Fruit fly (Drosophila melanogaster) whole organism, wandering third instar larva: ENCODE data around the gene CG34354.

Experiments
- Abd-B ChIP-seq: fragments of >200 bp; optimal IDR thresholded peaks from 2 replicates; lab custom pipeline; 2017; ENCODE audit warnings: missing biosample characterization, missing genetic modification characterization
- CG32264 ChIP-seq: fragments of 200-800 bp; sonication (Bioruptor generic); optimal IDR thresholded peaks from 2 replicates; lab custom pipeline; 2016; ENCODE audit warnings: missing biosample characterization, missing genetic modification characterization
- CG9705 ChIP-seq: fragments of 200-800 bp; sonication (Bioruptor generic); optimal IDR thresholded peaks from 2 replicates; lab custom pipeline; 2018; ENCODE audit warnings: missing biosample characterization, mild to moderate bottlenecking, missing genetic modification characterization
- CrebA ChIP-seq: fragments of 200-800 bp; sonication (Bioruptor generic); optimal IDR thresholded peaks from 2 replicates; lab custom pipeline; 2016; ENCODE audit warnings: missing biosample characterization, mild to moderate bottlenecking, missing genetic modification characterization, borderline replicate concordance
- Dfd ChIP-seq: fragments of >200 bp; optimal IDR thresholded peaks from 2 replicates; lab custom pipeline; 2017; ENCODE audit warnings: missing biosample characterization, missing genetic modification characterization
- Dif ChIP-seq: fragments of 200-275, 200-300 bp; sonication (Bioruptor generic); optimal IDR thresholded peaks from 2 replicates; lab custom pipeline; 2018; ENCODE audit warnings: missing biosample characterization, missing genetic modification characterization; ENCODE audit not compliant: partially characterized antibody
- GATAd ChIP-seq: sonication (Bioruptor generic); optimal IDR thresholded peaks from 2 replicates; lab custom pipeline; 2016; ENCODE audit warnings: missing biosample characterization, missing genetic modification characterization
- HLH106 ChIP-seq: fragments of 200-800 bp; optimal IDR thresholded peaks from 3 replicates; lab custom pipeline; 2019; ENCODE audit warnings: missing biosample characterization, mild to moderate bottlenecking, missing genetic modification characterization, moderate library complexity
- Hr78 ChIP-seq: fragments of >200 bp; optimal IDR thresholded peaks from 2 replicates; lab custom pipeline; 2017; ENCODE audit warnings: missing biosample characterization, missing genetic modification characterization
- Hr83 ChIP-seq: fragments of 200-300 bp; sonication (Bioruptor generic); optimal IDR thresholded peaks from 2 replicates; lab custom pipeline; 2016; ENCODE audit warnings: missing biosample characterization, mild to moderate bottlenecking, missing genetic modification characterization, moderate library complexity; ENCODE audit not compliant: poor library complexity, severe bottlenecking
- Jra ChIP-seq: sonication (Bioruptor generic); optimal IDR thresholded peaks from 2 replicates; lab custom pipeline; 2016; ENCODE audit warnings: missing biosample characterization, missing genetic modification characterization
- Mio ChIP-seq: sonication (Bioruptor generic); optimal IDR thresholded peaks from 2 replicates; lab custom pipeline; 2016; ENCODE audit warnings: missing biosample characterization, missing genetic modification characterization
- Myc ChIP-seq: fragments of >200 bp; optimal IDR thresholded peaks from 2 replicates; lab custom pipeline; 2017
- N ChIP-seq: fragments of >200 bp; optimal IDR thresholded peaks from 2 replicates; lab custom pipeline; 2018; ENCODE audit warnings: missing biosample characterization, missing external identifiers, missing genetic modification characterization
- OdsH ChIP-seq: fragments of 200-800 bp; sonication (Bioruptor generic); optimal IDR thresholded peaks from 2 replicates; lab custom pipeline; 2016; ENCODE audit warnings: missing biosample characterization, mild to moderate bottlenecking, missing genetic modification characterization
- Rel ChIP-seq, 2 experiments: fragments of 200-800 bp; sonication (Bioruptor generic) in 1 of 2; optimal IDR thresholded peaks; 2 replicates in 1 of 2; 3 replicates in 1 of 2; lab custom pipeline; 2016 to 2019; ENCODE audit warnings: mild to moderate bottlenecking in 2 of 2, missing biosample characterization in 2 of 2, missing genetic modification characterization in 2 of 2, moderate library complexity in 1 of 2
- Sp1 ChIP-seq: fragments of 200-800 bp; sonication (Bioruptor generic); optimal IDR thresholded peaks from 3 replicates; lab custom pipeline; 2019; ENCODE audit warnings: missing biosample characterization, mild to moderate bottlenecking, missing genetic modification characterization, moderate library complexity
- Vsx2 ChIP-seq: fragments of 200-300, 225-300 bp; sonication (Bioruptor generic); optimal IDR thresholded peaks from 2 replicates; lab custom pipeline; 2018; ENCODE audit warnings: missing biosample characterization, missing genetic modification characterization; ENCODE audit not compliant: partially characterized antibody
- br ChIP-seq: fragments of 200-800 bp; sonication (Bioruptor generic); optimal IDR thresholded peaks from 2 replicates; lab custom pipeline; 2016; ENCODE audit warnings: missing biosample characterization, missing genetic modification characterization
- brk ChIP-seq: fragments of 200-800 bp; sonication (Bioruptor generic); optimal IDR thresholded peaks from 2 replicates; lab custom pipeline; 2016; ENCODE audit warnings: missing biosample characterization, mild to moderate bottlenecking, missing genetic modification characterization
- dl ChIP-seq, 2 experiments: fragments of 175-275, 200-275 bp in 1 of 2; fragments of 200-275 bp in 1 of 2; sonication (Bioruptor generic); optimal IDR thresholded peaks; lab custom pipeline; 2018; ENCODE audit warnings: mild to moderate bottlenecking in 2 of 2, missing biosample characterization in 2 of 2, missing genetic modification characterization in 2 of 2, moderate library complexity in 2 of 2; ENCODE audit not compliant: partially characterized antibody in 2 of 2, insufficient read depth in 1 of 2
- dsf ChIP-seq: sonication (Bioruptor generic); optimal IDR thresholded peaks from 2 replicates; lab custom pipeline; 2016; ENCODE audit warnings: missing biosample characterization, missing genetic modification characterization, borderline replicate concordance
- ey ChIP-seq: fragments of 200-800 bp; sonication (Bioruptor generic); optimal IDR thresholded peaks from 2 replicates; lab custom pipeline; 2016; ENCODE audit warnings: missing biosample characterization, missing genetic modification characterization
- foxo ChIP-seq, 2 experiments: fragments of 200-800 bp; sonication (Bioruptor generic); optimal IDR thresholded peaks; 2 replicates in 1 of 2; 3 replicates in 1 of 2; lab custom pipeline; 2016 to 2017; ENCODE audit warnings: missing biosample characterization in 2 of 2, missing genetic modification characterization in 2 of 2
- fru ChIP-seq: fragments of 200-800 bp; sonication (Bioruptor generic); optimal IDR thresholded peaks from 3 replicates; lab custom pipeline; 2016; ENCODE audit warnings: missing biosample characterization, mild to moderate bottlenecking, missing genetic modification characterization
- h ChIP-seq: fragments of 200-800 bp; sonication (Bioruptor generic); optimal IDR thresholded peaks from 3 replicates; lab custom pipeline; 2016; ENCODE audit warnings: missing biosample characterization, mild to moderate bottlenecking, missing genetic modification characterization
- jim ChIP-seq: fragments of 175-275, 200-325 bp; sonication (Bioruptor generic); optimal IDR thresholded peaks from 2 replicates; lab custom pipeline; 2016; ENCODE audit warnings: missing biosample characterization, mild to moderate bottlenecking, missing genetic modification characterization
- lola ChIP-seq: fragments of >200 bp; optimal IDR thresholded peaks from 2 replicates; lab custom pipeline; 2017; ENCODE audit warnings: missing biosample characterization, missing genetic modification characterization
- pan ChIP-seq: fragments of >200 bp; optimal IDR thresholded peaks from 2 replicates; lab custom pipeline; 2017
- psq ChIP-seq: fragments of 200-800 bp; sonication (Bioruptor generic); optimal IDR thresholded peaks from 3 replicates; lab custom pipeline; 2017; ENCODE audit warnings: missing biosample characterization, mild to moderate bottlenecking, missing genetic modification characterization, moderate library complexity
- rgr ChIP-seq: fragments of 200-800 bp; sonication (Bioruptor generic); optimal IDR thresholded peaks from 3 replicates; lab custom pipeline; 2016; ENCODE audit warnings: missing biosample characterization, mild to moderate bottlenecking, missing genetic modification characterization
- sage ChIP-seq: fragments of 200-800 bp; sonication (Bioruptor generic); optimal IDR thresholded peaks from 2 replicates; lab custom pipeline; 2016; ENCODE audit warnings: missing biosample characterization, mild to moderate bottlenecking, missing genetic modification characterization
- tai ChIP-seq: sonication (Bioruptor generic); optimal IDR thresholded peaks from 2 replicates; lab custom pipeline; 2016; ENCODE audit warnings: missing biosample characterization, missing genetic modification characterization
- usp ChIP-seq: fragments of >200 bp; optimal IDR thresholded peaks from 2 replicates; lab custom pipeline; 2017; ENCODE audit warnings: missing biosample characterization, missing genetic modification characterization

Gene CG34354

DNA sequence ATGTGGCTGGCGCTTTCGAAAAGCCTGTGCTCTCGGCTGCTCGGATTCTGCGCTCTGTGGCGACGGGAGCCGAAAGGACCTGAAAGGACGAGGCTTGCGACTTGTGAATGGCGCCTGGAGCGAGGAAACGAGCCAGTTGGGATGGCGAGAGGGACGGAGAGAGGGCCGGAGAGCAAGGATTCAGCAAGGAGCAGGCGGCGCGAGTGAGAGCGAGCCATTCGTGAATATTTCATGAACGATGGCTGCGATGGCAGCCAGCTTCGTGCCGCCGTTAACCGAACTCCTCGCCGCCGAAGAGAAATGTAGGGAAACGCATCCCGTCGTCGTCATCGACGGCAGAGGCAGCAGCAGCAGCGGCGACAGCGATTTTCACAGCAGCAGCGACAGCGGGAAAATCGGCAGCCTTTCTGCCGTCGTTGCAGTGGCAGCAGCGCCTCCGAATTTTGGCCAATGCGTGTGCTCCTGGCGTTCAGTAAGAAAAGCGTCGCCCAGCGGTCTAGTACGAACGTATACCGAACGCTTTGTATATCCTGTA, at the start of gene CG34354:
Gene CG34354 (plus strand): TSS at position 485 of the 535 bp plus-strand sequence.
- no peak for TF ChIP-seq ey (GFP tag; lab: Kevin White, UChicago)

DNA sequence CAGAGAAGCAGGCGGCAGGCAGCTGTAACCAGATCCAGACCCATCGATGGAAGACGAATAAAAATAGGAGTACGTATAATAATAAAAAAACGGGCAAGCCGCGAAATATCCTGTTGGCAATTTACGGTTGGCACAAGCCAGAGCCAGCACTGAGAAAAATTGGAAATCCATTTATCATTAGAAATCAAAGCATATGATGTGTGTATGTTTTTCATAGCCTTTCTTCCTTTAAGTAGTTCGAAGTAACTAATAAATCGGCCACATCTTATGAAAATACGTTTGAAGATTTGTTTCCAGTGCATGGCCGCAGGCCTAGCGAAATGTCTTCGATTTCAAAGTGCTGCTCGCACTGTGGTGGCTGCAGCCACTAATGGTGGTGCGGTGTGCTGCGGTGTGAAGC, 29.9 kb upstream of the CG34354 start:
- no peak for TF ChIP-seq Dfd (GFP tag; lab: Kevin White, UChicago)
- TF ChIP-seq HLH106 (tag; lab: Kevin White, UChicago), result peak; percentile 22
- no peak for TF ChIP-seq Dif (GFP tag; lab: Kevin White, UChicago)
- no peak for TF ChIP-seq dsf
- peak; percentile 19 for TF ChIP-seq h (GFP tag; lab: Kevin White, UChicago)
- TF ChIP-seq rgr (GFP tag; lab: Kevin White, UChicago), result peak; percentile 16
- TF ChIP-seq ey (GFP tag; lab: Kevin White, UChicago), result peak; percentile 31
- no peak for TF ChIP-seq CrebA (GFP tag; lab: Kevin White, UChicago)
- TF ChIP-seq foxo (GFP tag; optimal IDR thresholded peaks at IDR 0.05; lab: Kevin White, UChicago), result peak in 1 of 2 experiments; percentile 12
- no peak for TF ChIP-seq Jra (GFP tag; lab: Kevin White, UChicago)
- no peak for TF ChIP-seq CG32264 (GFP tag; lab: Kevin White, UChicago)
- TF ChIP-seq Abd-B, result no peak
- TF ChIP-seq fru, result peak; percentile 1
- TF ChIP-seq sage, result no peak
- TF ChIP-seq jim (GFP tag; lab: Kevin White, UChicago), result no peak
- no peak for TF ChIP-seq Rel (GFP tag; optimal IDR thresholded peaks at IDR 0.05; lab: Kevin White, UChicago)
- no peak for TF ChIP-seq Rel (tag; optimal IDR thresholded peaks at IDR 0.05; lab: Kevin White, UChicago)

DNA sequence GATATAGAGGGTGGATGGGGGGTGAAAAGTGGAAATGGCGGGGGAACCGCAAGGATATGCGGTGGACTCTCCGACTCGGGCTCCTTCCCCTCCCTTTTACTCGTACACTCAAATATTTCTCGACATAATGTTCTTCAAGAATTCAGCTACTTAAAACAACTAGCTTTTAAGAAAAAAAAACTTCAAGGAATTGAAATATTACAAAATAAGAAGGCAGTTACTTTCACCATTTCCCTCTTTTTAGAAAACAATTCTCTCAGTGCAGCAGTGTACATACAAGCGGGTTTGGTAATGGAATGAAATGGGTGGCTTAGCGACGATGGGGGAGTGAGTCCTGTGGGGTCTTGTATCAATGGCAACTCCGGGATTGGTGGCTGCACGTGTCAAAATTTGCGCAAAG, 28.6 kb upstream of the CG34354 start:
- no peak for TF ChIP-seq CG9705 (GFP tag; lab: Kevin White, UChicago)
- no peak for TF ChIP-seq psq
- TF ChIP-seq Dfd (GFP tag; lab: Kevin White, UChicago), result no peak
- no peak for TF ChIP-seq usp (GFP tag; lab: Kevin White, UChicago)
- TF ChIP-seq Myc (lab: Kevin White, UChicago), result no peak
- no peak for TF ChIP-seq foxo (GFP tag; optimal IDR thresholded peaks at IDR 0.05; lab: Kevin White, UChicago)
- TF ChIP-seq jim (GFP tag; lab: Kevin White, UChicago), result no peak
- TF ChIP-seq HLH106 (tag; lab: Kevin White, UChicago), result peak; percentile 19
- no peak for TF ChIP-seq lola
- TF ChIP-seq CrebA (GFP tag; lab: Kevin White, UChicago), result no peak
- TF ChIP-seq tai (GFP tag; lab: Kevin White, UChicago), result no peak
- no peak for TF ChIP-seq Vsx2 (GFP tag; lab: Kevin White, UChicago)
- no peak for TF ChIP-seq Jra (GFP tag; lab: Kevin White, UChicago)
- TF ChIP-seq Hr83 (GFP tag; lab: Kevin White, UChicago), result no peak
- TF ChIP-seq OdsH (GFP tag; lab: Kevin White, UChicago), result no peak
- TF ChIP-seq ey (GFP tag; lab: Kevin White, UChicago), result peak; percentile 40
- no peak for TF ChIP-seq sage
- peak; percentile 7 for TF ChIP-seq rgr (GFP tag; lab: Kevin White, UChicago)
- peak; percentile 2 for TF ChIP-seq fru
- TF ChIP-seq h (GFP tag; lab: Kevin White, UChicago), result peak; percentile 38
- TF ChIP-seq N (GFP tag; lab: Kevin White, UChicago), result no peak
- no peak for TF ChIP-seq br (GFP tag; lab: Kevin White, UChicago)
- TF ChIP-seq dsf, result no peak
- no peak for TF ChIP-seq Mio (GFP tag; lab: Kevin White, UChicago)
- TF ChIP-seq Hr78 (GFP tag; lab: Kevin White, UChicago), result no peak
- TF ChIP-seq Dif (GFP tag; lab: Kevin White, UChicago), result no peak
- no peak for TF ChIP-seq GATAd (GFP tag; lab: Kevin White, UChicago)
- no peak for TF ChIP-seq dl (GFP tag; optimal IDR thresholded peaks at IDR 0.05; lab: Kevin White, UChicago; ENCODE audit: insufficient read depth in 1 of 2, partially characterized antibody in 2 of 2)
- no peak for TF ChIP-seq brk (GFP tag; lab: Kevin White, UChicago)
- TF ChIP-seq Sp1, result no peak
- no peak for TF ChIP-seq pan (lab: Kevin White, UChicago)
- no peak for TF ChIP-seq CG32264 (GFP tag; lab: Kevin White, UChicago)
